Worm (Caenorhabditis elegans) whole organism, L4 larva: ENCODE measurements around the gene pqn-53.

Source experiments
- F26F4.8 ChIP-seq: fragments of 200-800 bp; sonication (Bioruptor generic); conservative IDR thresholded peaks from 2 replicates; pipeline ENCODE4 v1.3.6; 2022; ENCODE audit warnings: missing genetic modification characterization, missing compliant biosample characterization
- F37D6.2 ChIP-seq: sonication (generic microtip); optimal IDR thresholded peaks from 2 replicates; lab custom pipeline; 2016; ENCODE audit warnings: mild to moderate bottlenecking, missing genetic modification characterization, missing compliant biosample characterization
- T26A8.4 ChIP-seq: fragments of 200-800 bp; sonication (Bioruptor generic); IDR thresholded peaks from 2 replicates; pipeline ENCODE4 v1.3.6; 2022; ENCODE audit warnings: missing genetic modification characterization, missing compliant biosample characterization
- ZK337.2 ChIP-seq: fragments of 200-800 bp; sonication (Bioruptor generic); IDR thresholded peaks from 2 replicates; pipeline ENCODE4 v1.3.6; 2022; ENCODE audit warnings: missing genetic modification reagents, missing genetic modification characterization, missing compliant biosample characterization
- aha-1 ChIP-seq: fragments of 150-350 bp; peaks from one replicate; lab custom pipeline; 2014; ENCODE audit warnings: missing biosample characterization, missing genetic modification characterization
- ama-1 ChIP-seq: fragments of 150-350 bp; optimal IDR thresholded peaks from 2 replicates; lab custom pipeline; 2014; ENCODE audit warnings: inconsistent platforms, mixed read lengths
- arid-1 ChIP-seq: fragments of 200-800 bp; sonication (Bioruptor generic); conservative IDR thresholded peaks from 2 replicates; pipeline ENCODE4 v1.3.6; 2022; ENCODE audit warnings: missing genetic modification reagents, missing genetic modification characterization, missing compliant biosample characterization
- ceh-20 ChIP-seq: fragments of 200-800 bp; sonication (Bioruptor generic); IDR thresholded peaks from 2 replicates; pipeline ENCODE4 v1.3.6; 2022; ENCODE audit warnings: missing genetic modification reagents, missing genetic modification characterization, missing compliant biosample characterization
- ceh-32 ChIP-seq: sonication (generic microtip); optimal IDR thresholded peaks from 2 replicates; lab custom pipeline; 2016; ENCODE audit warnings: mild to moderate bottlenecking, missing genetic modification characterization, missing compliant biosample characterization; ENCODE audit not compliant: poor library complexity
- ceh-82 ChIP-seq: sonication (generic microtip); optimal IDR thresholded peaks from 2 replicates; lab custom pipeline; 2017; ENCODE audit warnings: missing biosample characterization, missing genetic modification characterization
- ctbp-1 ChIP-seq: fragments of 200-800 bp; sonication (Bioruptor generic); IDR thresholded peaks from 2 replicates; pipeline ENCODE4 v1.3.6; 2022; ENCODE audit warnings: missing genetic modification reagents, missing genetic modification characterization, missing compliant biosample characterization
- daf-16 ChIP-seq, 3 experiments: sonication (generic microtip); optimal IDR thresholded peaks; 2 replicates each; lab custom pipeline; 2016 to 2017; ENCODE audit warnings: missing genetic modification characterization in 3 of 3, missing genetic modification reagents in 3 of 3, mild to moderate bottlenecking in 2 of 3, missing compliant biosample characterization in 2 of 3, missing biosample characterization in 1 of 3, moderate library complexity in 1 of 3
- daf-8 ChIP-seq: fragments of 200-800 bp; sonication (Bioruptor generic); IDR thresholded peaks from 2 replicates; pipeline ENCODE4 v1.3.6; 2022; ENCODE audit warnings: missing genetic modification characterization, missing compliant biosample characterization
- dmd-6 ChIP-seq: fragments of 200-800 bp; sonication (Bioruptor generic); IDR thresholded peaks from 2 replicates; pipeline ENCODE4 v1.3.6; 2022; ENCODE audit warnings: missing genetic modification reagents, missing genetic modification characterization, missing compliant biosample characterization
- dmd-8 ChIP-seq: fragments of 200-800 bp; sonication (Bioruptor generic); IDR thresholded peaks from 2 replicates; pipeline ENCODE4 v1.3.6; 2022; ENCODE audit warnings: missing genetic modification characterization, missing compliant biosample characterization
- dmd-9 ChIP-seq: fragments of 200-800 bp; sonication (Bioruptor generic); IDR thresholded peaks from 2 replicates; pipeline ENCODE4 v1.3.6; 2022; ENCODE audit warnings: missing genetic modification reagents, missing genetic modification characterization, missing compliant biosample characterization
- duxl-1 ChIP-seq: sonication (generic microtip); optimal IDR thresholded peaks from 2 replicates; lab custom pipeline; 2016; ENCODE audit warnings: mild to moderate bottlenecking, missing genetic modification characterization, moderate library complexity, missing compliant biosample characterization; ENCODE audit not compliant: poor library complexity
- dve-1 ChIP-seq: sonication (generic microtip); optimal IDR thresholded peaks from 2 replicates; lab custom pipeline; 2017; ENCODE audit warnings: antibody characterized with exemption, mild to moderate bottlenecking, missing genetic modification characterization, missing compliant biosample characterization; ENCODE audit not compliant: insufficient read depth
- fkh-10 ChIP-seq: fragments of 150-350 bp; optimal IDR thresholded peaks from 2 replicates; lab custom pipeline; 2014; ENCODE audit warnings: missing biosample characterization, missing genetic modification reagents, missing genetic modification characterization
- fos-1 ChIP-seq: fragments of 150-350 bp; optimal IDR thresholded peaks from 2 replicates; lab custom pipeline; 2014; ENCODE audit warnings: missing biosample characterization, missing genetic modification characterization
- gei-8 ChIP-seq: fragments of 200-800 bp; sonication (Bioruptor generic); optimal IDR thresholded peaks from 2 replicates; lab custom pipeline; 2018; ENCODE audit warnings: mild to moderate bottlenecking, missing genetic modification characterization, missing compliant biosample characterization
- hif-1 ChIP-seq, 2 experiments: sonication (generic microtip); optimal IDR thresholded peaks; 2 replicates each; lab custom pipeline; 2016 to 2017; ENCODE audit warnings: missing compliant biosample characterization in 2 of 2, missing genetic modification characterization in 2 of 2, missing genetic modification reagents in 2 of 2, missing genotype in 2 of 2, mild to moderate bottlenecking in 1 of 2
- hlh-11 ChIP-seq: fragments of 200-800 bp; sonication (Bioruptor generic); optimal IDR thresholded peaks from 2 replicates; lab custom pipeline; 2018; ENCODE audit warnings: mild to moderate bottlenecking, missing genetic modification characterization, missing compliant biosample characterization
- hlh-30 ChIP-seq: sonication (generic microtip); optimal IDR thresholded peaks from 2 replicates; lab custom pipeline; 2017; ENCODE audit warnings: antibody characterized with exemption, mild to moderate bottlenecking, missing genetic modification characterization, missing compliant biosample characterization; ENCODE audit not compliant: insufficient read depth
- hmg-1.1 ChIP-seq: fragments of 200-800 bp; sonication (Bioruptor generic); IDR thresholded peaks from 2 replicates; pipeline ENCODE4 v1.3.6; 2022; ENCODE audit warnings: missing genetic modification reagents, missing genetic modification characterization, missing compliant biosample characterization
- jun-1 ChIP-seq: fragments of 150-350 bp; optimal IDR thresholded peaks from 2 replicates; lab custom pipeline; 2014; ENCODE audit warnings: missing biosample characterization, missing genetic modification reagents, missing genetic modification characterization
- lin-1 ChIP-seq: fragments of 200-800 bp; sonication (Bioruptor generic); IDR thresholded peaks from 2 replicates; pipeline ENCODE4 v1.3.6; 2022; ENCODE audit warnings: missing genetic modification reagents, missing genetic modification characterization, missing compliant biosample characterization
- lir-3 ChIP-seq: sonication (generic microtip); optimal IDR thresholded peaks from 2 replicates; lab custom pipeline; 2016; ENCODE audit warnings: mild to moderate bottlenecking, missing genetic modification characterization, missing compliant biosample characterization
- lsy-2 ChIP-seq, 2 experiments: fragments of 150-350 bp in 1 of 2; sonication (generic microtip) in 1 of 2; optimal IDR thresholded peaks; 2 replicates each; lab custom pipeline; 2014 to 2017; ENCODE audit warnings: missing biosample characterization in 2 of 2, missing genetic modification characterization in 2 of 2
- madf-5 ChIP-seq, 2 experiments: fragments of 200-800 bp; sonication (Bioruptor generic); IDR thresholded peaks; 2 replicates each; pipeline ENCODE4 v1.3.6; 2022; ENCODE audit warnings: missing compliant biosample characterization in 2 of 2, missing genetic modification characterization in 2 of 2
- mdl-1 ChIP-seq, 2 experiments: fragments of 150-350 bp in 1 of 2; sonication (generic microtip) in 1 of 2; optimal IDR thresholded peaks; 2 replicates each; lab custom pipeline; 2014 to 2017; ENCODE audit warnings: missing biosample characterization in 2 of 2, missing genetic modification characterization in 2 of 2
- mdt-29 ChIP-seq: fragments of 200-800 bp; sonication (Bioruptor generic); IDR thresholded peaks from 2 replicates; pipeline ENCODE4 v1.3.6; 2022; ENCODE audit warnings: missing genetic modification reagents, missing genetic modification characterization, missing compliant biosample characterization
- mxl-2 ChIP-seq: fragments of 200-800 bp; sonication (Bioruptor generic); conservative IDR thresholded peaks from 2 replicates; pipeline ENCODE4 v1.3.6; 2022; ENCODE audit warnings: missing genetic modification reagents, missing genetic modification characterization, missing compliant biosample characterization
- mxl-3 ChIP-seq: fragments of 200-800 bp; sonication (Bioruptor generic); optimal IDR thresholded peaks from 2 replicates; lab custom pipeline; 2018; ENCODE audit warnings: mild to moderate bottlenecking, missing genetic modification characterization, missing compliant biosample characterization
- nhr-102 ChIP-seq: sonication (generic microtip); optimal IDR thresholded peaks from 2 replicates; lab custom pipeline; 2016; ENCODE audit warnings: mild to moderate bottlenecking, missing genetic modification characterization, moderate library complexity, missing compliant biosample characterization
- nhr-11 ChIP-seq: fragments of 150-350 bp; optimal IDR thresholded peaks from 2 replicates; lab custom pipeline; 2014; ENCODE audit warnings: missing biosample characterization, missing genetic modification characterization
- nhr-237 ChIP-seq: sonication (generic microtip); optimal IDR thresholded peaks from 2 replicates; lab custom pipeline; 2017; ENCODE audit warnings: missing biosample characterization, missing genetic modification characterization
- nhr-48 ChIP-seq: sonication (generic microtip); optimal IDR thresholded peaks from 2 replicates; lab custom pipeline; 2016; ENCODE audit warnings: mild to moderate bottlenecking, missing genetic modification characterization, missing compliant biosample characterization
- nhr-77 ChIP-seq: fragments of 150-350 bp; optimal IDR thresholded peaks from 2 replicates; lab custom pipeline; 2014; ENCODE audit warnings: missing biosample characterization, missing genetic modification characterization
- php-3 ChIP-seq: fragments of 200-800 bp; sonication (Bioruptor generic); IDR thresholded peaks from 2 replicates; pipeline ENCODE4 v1.3.6; 2022; ENCODE audit warnings: missing genetic modification reagents, missing genetic modification characterization, missing compliant biosample characterization
- pqm-1 ChIP-seq: sonication (generic microtip); optimal IDR thresholded peaks from 2 replicates; lab custom pipeline; 2017; ENCODE audit warnings: missing biosample characterization, missing genetic modification characterization
- rbr-2 ChIP-seq: sonication (generic microtip); optimal IDR thresholded peaks from 2 replicates; lab custom pipeline; 2016; ENCODE audit warnings: missing genotype, missing genetic modification characterization, missing compliant biosample characterization
- set-16 ChIP-seq: fragments of 200-800 bp; sonication (Bioruptor generic); IDR thresholded peaks from 2 replicates; pipeline ENCODE4 v1.3.6; 2022; ENCODE audit warnings: missing genetic modification reagents, missing genetic modification characterization, missing compliant biosample characterization
- snpc-4 ChIP-seq: fragments of 150-350 bp; optimal IDR thresholded peaks from 2 replicates; lab custom pipeline; 2014; ENCODE audit warnings: missing biosample characterization, missing genetic modification characterization
- spr-1 ChIP-seq: sonication (generic microtip); optimal IDR thresholded peaks from 2 replicates; lab custom pipeline; 2016; ENCODE audit warnings: mild to moderate bottlenecking, missing genetic modification characterization, missing compliant biosample characterization
- tra-1 ChIP-seq: fragments of 200-800 bp; sonication (Bioruptor generic); IDR thresholded peaks from 2 replicates; pipeline ENCODE4 v1.3.6; 2022; ENCODE audit warnings: missing genetic modification reagents, missing genetic modification characterization, missing compliant biosample characterization
- zip-2 ChIP-seq: fragments of 150-350 bp; optimal IDR thresholded peaks from 2 replicates; lab custom pipeline; 2014; ENCODE audit warnings: missing biosample characterization, missing genetic modification characterization
- ztf-7 ChIP-seq: fragments of 150-350 bp; optimal IDR thresholded peaks from 2 replicates; lab custom pipeline; 2014; ENCODE audit warnings: missing biosample characterization, missing genetic modification characterization

Gene pqn-53

DNA sequence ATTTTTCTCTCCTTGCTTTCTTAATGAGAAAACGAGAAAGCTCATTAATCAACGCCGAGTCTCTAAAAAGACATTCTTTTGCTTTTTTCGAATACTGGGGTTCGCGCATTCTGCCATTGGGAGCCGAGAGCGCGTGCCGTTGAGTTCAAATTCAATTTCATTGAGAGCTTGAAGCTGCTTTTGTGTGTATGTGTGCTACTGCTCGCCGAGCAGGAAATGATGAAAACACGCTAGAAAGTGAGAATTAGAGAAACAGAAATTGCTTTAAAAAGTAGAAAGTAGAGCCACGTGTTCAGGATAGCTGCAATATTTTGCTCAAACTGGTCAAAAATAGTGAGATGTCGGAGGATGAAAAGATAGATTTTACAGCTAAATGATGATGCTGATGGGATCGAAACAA lies 39.5 kb downstream of the pqn-53 start (continued):
- no peak for TF ChIP-seq ama-1 (lab: Kevin White, UChicago)
- peak in 1 of 2 experiments; percentile 68 for TF ChIP-seq mdl-1 (tag; optimal IDR thresholded peaks at IDR 0.05; lab: Kevin White, UChicago)
- no peak for TF ChIP-seq php-3 (GFP tag; lab: Robert Waterston, UW)
- TF ChIP-seq lin-1 (GFP tag; lab: Robert Waterston, UW) = no peak
- peak in 1 of 2 experiments; percentile 3 for TF ChIP-seq daf-16 (GFP tag; optimal IDR thresholded peaks at IDR 0.05; lab: Kevin White, UChicago)
- no peak for TF ChIP-seq daf-16 (tag; optimal IDR thresholded peaks at IDR 0.05; lab: Kevin White, UChicago)
- TF ChIP-seq lir-3 = no peak
- no peak for TF ChIP-seq fos-1
- TF ChIP-seq F37D6.2 (tag; lab: Kevin White, UChicago) = peak; percentile 3
- peak; percentile 28 for TF ChIP-seq ceh-32
- no peak for TF ChIP-seq spr-1
- peak in 1 of 2 experiments; percentile 2 for TF ChIP-seq hif-1 (tag; optimal IDR thresholded peaks at IDR 0.05; lab: Kevin White, UChicago)
- peak; percentile 94 for TF ChIP-seq fkh-10 (GFP tag; lab: Kevin White, UChicago)
- TF ChIP-seq duxl-1 (tag; lab: Kevin White, UChicago) = no peak
- TF ChIP-seq T26A8.4 = no peak
- TF ChIP-seq mdt-29 = no peak
- no peak for TF ChIP-seq dmd-6 (GFP tag; lab: Robert Waterston, UW)
- no peak for TF ChIP-seq jun-1 (tag; lab: Kevin White, UChicago)
- no peak for TF ChIP-seq gei-8
- peak; percentile 40 for TF ChIP-seq mxl-3
- no peak for TF ChIP-seq pqm-1
- no peak for TF ChIP-seq nhr-48 (tag; lab: Kevin White, UChicago)
- no peak for TF ChIP-seq zip-2 (tag; lab: Kevin White, UChicago)
- TF ChIP-seq mxl-2 (GFP tag; lab: Robert Waterston, UW) = no peak
- TF ChIP-seq hlh-30 (tag; lab: Kevin White, UChicago) = peak; percentile 64
- no peak for TF ChIP-seq nhr-237 (tag; lab: Kevin White, UChicago)

- TF ChIP-seq ctbp-1 (GFP tag; lab: Robert Waterston, UW) (peak; percentile 79), T26A8.4 (peak; percentile 29; the same call in 1 of the 2 replicates), F26F4.8 (GFP tag; lab: Robert Waterston, UW) (0 out of 2 replicates have a peak, but pooled peaks have one; percentile 36), ceh-20 (GFP tag; lab: Robert Waterston, UW) (peak; percentile 28; the same call in 1 of the 2 replicates), lir-3 (peak; percentile 18), hlh-30 (tag; lab: Kevin White, UChicago) (peak; percentile 31), snpc-4 (tag; lab: Kevin White, UChicago) (no peak), zip-2 (tag; lab: Kevin White, UChicago) (no peak), nhr-77 (tag; lab: Kevin White, UChicago) (no peak), hmg-1.1 (GFP tag; lab: Robert Waterston, UW) (peak; percentile 64; the same call in 1 of the 2 replicates), lsy-2 (tag; optimal IDR thresholded peaks at IDR 0.05; lab: Kevin White, UChicago) (peak in 1 of 2 experiments; percentile 9), set-16 (GFP tag; lab: Robert Waterston, UW) (peak; percentile 98), nhr-48 (tag; lab: Kevin White, UChicago) (no peak), ZK337.2 (no peak), mdl-1 (tag; optimal IDR thresholded peaks at IDR 0.05; lab: Kevin White, UChicago) (no peak), dve-1 (tag; lab: Kevin White, UChicago) (no peak), dmd-8 (GFP tag; lab: Robert Waterston, UW) (peak; percentile 59; the same call in 1 of the 2 replicates), aha-1 (peak; percentile 98), F37D6.2 (tag; lab: Kevin White, UChicago) (peak; percentile 72), tra-1 (GFP tag; lab: Robert Waterston, UW) (no peak), jun-1 (tag; lab: Kevin White, UChicago) (no peak), daf-8 (GFP tag; lab: Robert Waterston, UW) (no peak), mdt-29 (no peak), arid-1 (no peak; the same call in 1 of the 2 replicates), nhr-11 (tag; lab: Kevin White, UChicago) (peak; percentile 2), fos-1 (no peak), ztf-7 (tag; lab: Kevin White, UChicago) (no peak), madf-5 (GFP tag; IDR thresholded peaks at IDR 0.05; lab: Robert Waterston, UW) (no peak), ceh-82 (tag; lab: Kevin White, UChicago) (no peak), dmd-9 (GFP tag; lab: Robert Waterston, UW) (0 out of 2 replicates have a peak, but pooled peaks have one; percentile 51), fkh-10 (GFP tag; lab: Kevin White, UChicago) (peak; percentile 47), nhr-102 (tag; lab: Kevin White, UChicago) (no peak), rbr-2 (tag; lab: Kevin White, UChicago) (peak; percentile 47), hlh-11 (tag; lab: Kevin White, UChicago) (peak; percentile 3)
Measured at ce11 chrV:12024273-12024672, 40.9 kb downstream of the pqn-53 start.
